Worm (Caenorhabditis elegans) whole organism, L4 larva: Measurements from ENCODE around the gene T25D1.3.
"Not testable (repeated sequence)": the region's sequence is repeated elsewhere in the genome, so short reads cannot be mapped to it uniquely, and the experiment has no call there.

Source experiments
- D1046.2 ChIP-seq: fragments of 200-800 bp; sonication (Bioruptor generic); IDR thresholded peaks from 2 replicates; pipeline ENCODE4 v1.3.6; 2022; ENCODE audit warnings: missing genetic modification characterization, missing compliant biosample characterization
- F26F4.8 ChIP-seq: fragments of 200-800 bp; sonication (Bioruptor generic); conservative IDR thresholded peaks from 2 replicates; pipeline ENCODE4 v1.3.6; 2022; ENCODE audit warnings: missing genetic modification characterization, missing compliant biosample characterization
- T20F7.1 ChIP-seq: fragments of 200-800 bp; sonication (Bioruptor generic); optimal IDR thresholded peaks from 2 replicates; lab custom pipeline; 2018; ENCODE audit warnings: mild to moderate bottlenecking, missing genetic modification characterization, missing compliant biosample characterization
- Y48G9A.11 ChIP-seq: fragments of 200-800 bp; sonication (Bioruptor generic); IDR thresholded peaks from 2 replicates; pipeline ENCODE4 v1.3.6; 2022; ENCODE audit warnings: missing genetic modification reagents, missing genetic modification characterization, missing compliant biosample characterization
- ZK337.2 ChIP-seq: fragments of 200-800 bp; sonication (Bioruptor generic); IDR thresholded peaks from 2 replicates; pipeline ENCODE4 v1.3.6; 2022; ENCODE audit warnings: missing genetic modification reagents, missing genetic modification characterization, missing compliant biosample characterization
- arid-1 ChIP-seq: fragments of 200-800 bp; sonication (Bioruptor generic); conservative IDR thresholded peaks from 2 replicates; pipeline ENCODE4 v1.3.6; 2022; ENCODE audit warnings: missing genetic modification reagents, missing genetic modification characterization, missing compliant biosample characterization
- ceh-20 ChIP-seq: fragments of 200-800 bp; sonication (Bioruptor generic); IDR thresholded peaks from 2 replicates; pipeline ENCODE4 v1.3.6; 2022; ENCODE audit warnings: missing genetic modification reagents, missing genetic modification characterization, missing compliant biosample characterization
- ceh-28 ChIP-seq: fragments of 150-350 bp; optimal IDR thresholded peaks from 2 replicates; lab custom pipeline; 2014; ENCODE audit warnings: missing biosample characterization, missing genetic modification reagents, missing genetic modification characterization
- ces-1 ChIP-seq: fragments of 150-350 bp; sonication (generic microtip); optimal IDR thresholded peaks from 4 replicates; lab custom pipeline; 2014; ENCODE audit warnings: missing biosample characterization, missing genetic modification reagents, missing genetic modification characterization
- daf-19 ChIP-seq: fragments of 200-800 bp; sonication (Bioruptor generic); conservative IDR thresholded peaks from 2 replicates; pipeline ENCODE4 v1.3.6; 2022; ENCODE audit warnings: missing genetic modification characterization, missing compliant biosample characterization
- duxl-1 ChIP-seq: sonication (generic microtip); optimal IDR thresholded peaks from 2 replicates; lab custom pipeline; 2016; ENCODE audit warnings: mild to moderate bottlenecking, missing genetic modification characterization, moderate library complexity, missing compliant biosample characterization; ENCODE audit not compliant: poor library complexity
- dve-1 ChIP-seq: sonication (generic microtip); optimal IDR thresholded peaks from 2 replicates; lab custom pipeline; 2017; ENCODE audit warnings: antibody characterized with exemption, mild to moderate bottlenecking, missing genetic modification characterization, missing compliant biosample characterization; ENCODE audit not compliant: insufficient read depth
- fos-1 ChIP-seq: fragments of 150-350 bp; optimal IDR thresholded peaks from 2 replicates; lab custom pipeline; 2014; ENCODE audit warnings: missing biosample characterization, missing genetic modification characterization
- gei-8 ChIP-seq: fragments of 200-800 bp; sonication (Bioruptor generic); optimal IDR thresholded peaks from 2 replicates; lab custom pipeline; 2018; ENCODE audit warnings: mild to moderate bottlenecking, missing genetic modification characterization, missing compliant biosample characterization
- hif-1 ChIP-seq, 2 experiments: sonication (generic microtip); optimal IDR thresholded peaks; 2 replicates each; lab custom pipeline; 2016 to 2017; ENCODE audit warnings: missing compliant biosample characterization in 2 of 2, missing genetic modification characterization in 2 of 2, missing genetic modification reagents in 2 of 2, missing genotype in 2 of 2, mild to moderate bottlenecking in 1 of 2
- hlh-30 ChIP-seq: sonication (generic microtip); optimal IDR thresholded peaks from 2 replicates; lab custom pipeline; 2017; ENCODE audit warnings: antibody characterized with exemption, mild to moderate bottlenecking, missing genetic modification characterization, missing compliant biosample characterization; ENCODE audit not compliant: insufficient read depth
- lim-7 ChIP-seq: fragments of 200-800 bp; sonication (Bioruptor generic); IDR thresholded peaks from 2 replicates; pipeline ENCODE4 v1.3.6; 2022; ENCODE audit warnings: missing genetic modification characterization, missing compliant biosample characterization
- lin-15B ChIP-seq: fragments of 150-350 bp; sonication (generic microtip); optimal IDR thresholded peaks from 3 replicates; lab custom pipeline; 2014; ENCODE audit warnings: missing biosample characterization, missing genetic modification characterization
- lin-39 ChIP-seq: fragments of 150-350 bp; optimal IDR thresholded peaks from 2 replicates; lab custom pipeline; 2014; ENCODE audit warnings: missing biosample characterization, missing genetic modification reagents, missing genetic modification characterization
- mes-2 ChIP-seq: sonication (generic microtip); optimal IDR thresholded peaks from 2 replicates; lab custom pipeline; 2016; ENCODE audit warnings: missing genotype, mild to moderate bottlenecking, missing genetic modification characterization, missing compliant biosample characterization; ENCODE audit not compliant: poor library complexity, severe bottlenecking
- mxl-3 ChIP-seq: fragments of 200-800 bp; sonication (Bioruptor generic); optimal IDR thresholded peaks from 2 replicates; lab custom pipeline; 2018; ENCODE audit warnings: mild to moderate bottlenecking, missing genetic modification characterization, missing compliant biosample characterization
- nhr-11 ChIP-seq: fragments of 150-350 bp; optimal IDR thresholded peaks from 2 replicates; lab custom pipeline; 2014; ENCODE audit warnings: missing biosample characterization, missing genetic modification characterization
- nhr-28 ChIP-seq: fragments of 150-350 bp; optimal IDR thresholded peaks from 2 replicates; lab custom pipeline; 2014; ENCODE audit warnings: missing biosample characterization, missing genetic modification characterization
- nhr-48 ChIP-seq: sonication (generic microtip); optimal IDR thresholded peaks from 2 replicates; lab custom pipeline; 2016; ENCODE audit warnings: mild to moderate bottlenecking, missing genetic modification characterization, missing compliant biosample characterization
- pha-4 ChIP-seq, 2 experiments: fragments of 150-350 bp in 1 of 2; fragments of 200-800 bp in 1 of 2; sonication (Bioruptor generic) in 1 of 2; IDR thresholded peaks in 1 of 2; optimal IDR thresholded peaks in 1 of 2; 2 replicates each; pipeline versions ENCODE4 v1.3.6 to Lab custom; 2014 to 2022; ENCODE audit warnings: missing genetic modification characterization in 2 of 2, missing genetic modification reagents in 2 of 2, missing biosample characterization in 1 of 2, missing compliant biosample characterization in 1 of 2
- php-3 ChIP-seq: fragments of 200-800 bp; sonication (Bioruptor generic); IDR thresholded peaks from 2 replicates; pipeline ENCODE4 v1.3.6; 2022; ENCODE audit warnings: missing genetic modification reagents, missing genetic modification characterization, missing compliant biosample characterization
- rbr-2 ChIP-seq: sonication (generic microtip); optimal IDR thresholded peaks from 2 replicates; lab custom pipeline; 2016; ENCODE audit warnings: missing genotype, missing genetic modification characterization, missing compliant biosample characterization
- saeg-2 ChIP-seq: fragments of 200-800 bp; sonication (Bioruptor generic); IDR thresholded peaks from 2 replicates; pipeline ENCODE4 v1.3.6; 2022; ENCODE audit warnings: missing genetic modification reagents, missing genetic modification characterization, missing compliant biosample characterization
- skn-1 ChIP-seq: fragments of 150-350 bp; optimal IDR thresholded peaks from 2 replicates; lab custom pipeline; 2014; ENCODE audit warnings: missing biosample characterization, missing genetic modification characterization
- snpc-4 ChIP-seq: fragments of 150-350 bp; optimal IDR thresholded peaks from 2 replicates; lab custom pipeline; 2014; ENCODE audit warnings: missing biosample characterization, missing genetic modification characterization
- unc-39 ChIP-seq: sonication (generic microtip); optimal IDR thresholded peaks from 2 replicates; lab custom pipeline; 2017; ENCODE audit warnings: missing biosample characterization, missing genetic modification characterization
- unc-62 ChIP-seq, 3 experiments: fragments of 150-350 bp in 1 of 3; sonication (generic microtip); optimal IDR thresholded peaks in 2 of 3; peaks in 1 of 3; 1 replicate in 1 of 3; 2 replicates in 2 of 3; lab custom pipeline; 2014 to 2017; ENCODE audit warnings: missing biosample characterization in 3 of 3, missing genetic modification characterization in 3 of 3, missing genetic modification reagents in 3 of 3, missing genotype in 1 of 3
- vab-7 ChIP-seq: fragments of 200-800 bp; sonication (Bioruptor generic); IDR thresholded peaks from 2 replicates; pipeline ENCODE4 v1.3.6; 2022; ENCODE audit warnings: missing genetic modification reagents, missing genetic modification characterization, missing compliant biosample characterization

The T25D1.3 gene

ce11 chrX:16502997-16503396 lies 2.5 kb upstream of the T25D1.3 start (continued):
- no peak for TF ChIP-seq mes-2 (tag; lab: Kevin White, UChicago)
- TF ChIP-seq pha-4 (GFP tag; IDR thresholded peaks at IDR 0.05; lab: Robert Waterston, UW), result peak; percentile 57; the same call in 1 of the 2 replicates
- TF ChIP-seq pha-4 (tag; optimal IDR thresholded peaks at IDR 0.05; lab: Kevin White, UChicago), result no peak
- TF ChIP-seq D1046.2 (GFP tag; lab: Robert Waterston, UW), result peak; percentile 74; the same call in 1 of the 2 replicates
- TF ChIP-seq dve-1 (tag; lab: Kevin White, UChicago), result peak; percentile 56
- peak; percentile 21 for TF ChIP-seq hlh-30 (tag; lab: Kevin White, UChicago)
- TF ChIP-seq duxl-1 (tag; lab: Kevin White, UChicago), result peak; percentile 48
- 0 out of 2 replicates have a peak, but pooled peaks have one; percentile 41 for TF ChIP-seq vab-7 (GFP tag; lab: Robert Waterston, UW)
- TF ChIP-seq rbr-2 (tag; lab: Kevin White, UChicago), result no peak
- TF ChIP-seq lim-7, result peak; percentile 72; the same call in 1 of the 2 replicates

- TF ChIP-seq T20F7.1, result peak; percentile 64
- TF ChIP-seq, all 104 proteins: peak for 1; not testable (repeated sequence) for 103
Measured at ce11 chrX:16509607-16510006, 4.2 kb downstream of the T25D1.3 start.

ce11 chrX:16515265-16515664 lies 9.8 kb downstream of the T25D1.3 start, which contains the start of gene T25D1.2:
T25D1.2 (plus strand) TSS chrX:16515565.
- not testable (repeated sequence) for TF ChIP-seq skn-1 (tag; lab: Kevin White, UChicago); arid-1 (GFP tag; lab: Robert Waterston, UW); php-3

DNA sequence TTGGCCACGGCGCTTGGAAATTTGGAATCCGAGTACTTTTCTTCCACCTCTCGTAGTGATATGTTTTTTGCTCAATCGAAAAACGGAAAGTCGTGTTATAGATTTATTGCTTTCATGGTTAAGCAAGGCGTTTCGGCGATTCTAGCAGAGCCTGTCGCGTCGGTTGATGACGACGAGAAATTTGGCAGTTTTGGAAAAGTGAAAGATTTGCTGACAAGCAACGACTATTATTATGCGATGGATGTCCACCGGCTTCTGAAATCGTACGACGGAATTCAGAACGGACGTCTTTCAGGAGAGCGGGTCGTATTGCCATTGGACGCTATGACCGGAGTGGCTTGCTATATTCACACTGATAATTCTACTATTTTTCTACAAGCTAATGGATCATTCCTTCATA lies 13.3 kb downstream of the T25D1.3 start:
- TF ChIP-seq unc-62 (GFP tag; optimal IDR thresholded peaks at IDR 0.05 in 1 of 2; lab: Kevin White, UChicago) (peak in 1 of 2 experiments; percentile 96), unc-62 (tag; optimal IDR thresholded peaks at IDR 0.05; lab: Kevin White, UChicago) (no peak), arid-1 (GFP tag; lab: Robert Waterston, UW) (no peak)
- TF ChIP-seq, all 104 proteins: peak for 1

- TF ChIP-seq F26F4.8 (no peak), snpc-4 (tag; lab: Kevin White, UChicago) (no peak), dve-1 (tag; lab: Kevin White, UChicago) (no peak), lin-39 (tag; lab: Kevin White, UChicago) (no peak), ceh-28 (tag; lab: Kevin White, UChicago) (no peak), ces-1 (no peak), gei-8 (GFP tag; lab: Kevin White, UChicago) (no peak), nhr-48 (tag; lab: Kevin White, UChicago) (no peak), ZK337.2 (GFP tag; lab: Robert Waterston, UW) (no peak)
Measured at ce11 chrX:16519517-16519916, 14.1 kb downstream of the T25D1.3 start, which contains the start of gene T25D1.1. T25D1.1 (plus strand) TSS chrX:16519817.

DNA sequence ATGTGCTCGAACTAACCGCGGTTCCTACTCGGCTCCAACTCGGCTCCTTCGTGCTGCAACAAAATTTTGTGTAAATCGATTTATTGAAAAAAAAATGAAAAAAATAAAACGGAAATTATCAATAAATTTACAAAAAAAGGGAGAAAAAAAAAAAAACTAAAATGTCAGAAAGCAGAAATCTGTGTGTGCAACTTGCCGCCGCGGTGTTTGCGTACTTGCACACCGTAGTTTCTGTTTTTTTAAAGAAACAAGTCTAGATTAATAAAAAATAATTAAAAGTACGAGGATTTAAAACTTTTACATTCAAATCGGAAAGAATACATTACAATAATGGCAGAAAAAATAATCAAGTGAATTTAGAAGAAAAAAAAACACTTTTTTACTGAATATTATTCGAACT lies 16.3 kb downstream of the T25D1.3 start:
- TF ChIP-seq hif-1 (tag; optimal IDR thresholded peaks at IDR 0.05; lab: Kevin White, UChicago) (no peak), daf-19 (GFP tag; lab: Robert Waterston, UW) (no peak), fos-1 (tag; lab: Kevin White, UChicago) (no peak), ces-1 (no peak), saeg-2 (GFP tag; lab: Robert Waterston, UW) (no peak), lin-15B (no peak), mxl-3 (GFP tag; lab: Kevin White, UChicago) (no peak), Y48G9A.11 (GFP tag; lab: Robert Waterston, UW) (no peak), ceh-20 (no peak), nhr-28 (tag; lab: Kevin White, UChicago) (no peak), nhr-11 (tag; lab: Kevin White, UChicago) (no peak), unc-39 (no peak)
